Fruit fly (Drosophila melanogaster) whole organism, embryonic: ENCODE data around the gene ec.

Source experiments
- Adf1 ChIP-seq: fragments of 200-800 bp; sonication (Bioruptor generic); IDR thresholded peaks from 2 replicates; pipeline ENCODE4 v1.3.6; 2022; ENCODE audit warnings: missing biosample characterization, missing genetic modification characterization
- Asciz ChIP-seq: fragments of 200-800 bp; sonication (Bioruptor generic); optimal IDR thresholded peaks from 2 replicates; lab custom pipeline; 2017; ENCODE audit warnings: missing biosample characterization, mild to moderate bottlenecking, missing genetic modification characterization, missing genetic modification reagents
- Atf6 ChIP-seq: fragments of 200-800 bp; sonication (Bioruptor generic); IDR thresholded peaks from 2 replicates; pipeline ENCODE4 v1.3.6; 2022; ENCODE audit warnings: missing biosample characterization, missing genetic modification characterization
- BtbVII ChIP-seq: fragments of 200-800 bp; sonication (Bioruptor generic); optimal IDR thresholded peaks from 3 replicates; lab custom pipeline; 2017; ENCODE audit warnings: missing biosample characterization, mild to moderate bottlenecking, missing genetic modification characterization
- CG10543 ChIP-seq: fragments of 200-800 bp; sonication (Bioruptor generic); optimal IDR thresholded peaks from 3 replicates; lab custom pipeline; 2017; ENCODE audit warnings: missing biosample characterization, mild to moderate bottlenecking, missing genetic modification characterization, moderate library complexity
- CG11085 ChIP-seq: fragments of 200-800 bp; sonication (Bioruptor generic); IDR thresholded peaks from 2 replicates; pipeline ENCODE4 v1.3.6; 2022; ENCODE audit warnings: missing biosample characterization, missing genetic modification characterization
- CG11723 ChIP-seq: fragments of 200-800 bp; sonication (Bioruptor generic); optimal IDR thresholded peaks from 2 replicates; lab custom pipeline; 2017; ENCODE audit warnings: missing biosample characterization, mild to moderate bottlenecking, missing genetic modification characterization
- CG12155 ChIP-seq: fragments of 200-800 bp; sonication (Bioruptor generic); optimal IDR thresholded peaks from 3 replicates; lab custom pipeline; 2016; ENCODE audit warnings: missing biosample characterization, missing genetic modification characterization
- CG13894 ChIP-seq: fragments of 200-800 bp; sonication (Bioruptor generic); optimal IDR thresholded peaks from 3 replicates; lab custom pipeline; 2018; ENCODE audit warnings: missing biosample characterization, mild to moderate bottlenecking, missing genetic modification characterization, moderate library complexity
- CG15479 ChIP-seq: fragments of 200-800 bp; sonication (Bioruptor generic); optimal IDR thresholded peaks from 3 replicates; lab custom pipeline; 2019; ENCODE audit warnings: missing biosample characterization, mild to moderate bottlenecking, missing genetic modification characterization, moderate library complexity
- CG16813 ChIP-seq: fragments of 200-800 bp; sonication (Bioruptor generic); IDR thresholded peaks from 3 replicates; pipeline ENCODE4 v1.3.6; 2022; ENCODE audit warnings: missing biosample characterization, missing genetic modification characterization; ENCODE audit not compliant: partially characterized antibody
- CG18476 ChIP-seq: fragments of 200-800 bp; sonication (Bioruptor generic); optimal IDR thresholded peaks from 2 replicates; lab custom pipeline; 2016; ENCODE audit warnings: missing biosample characterization, mild to moderate bottlenecking, missing genetic modification characterization
- CG31441 ChIP-seq: fragments of 200-800 bp; sonication (Bioruptor generic); IDR thresholded peaks from 2 replicates; pipeline ENCODE4 v1.3.6; 2022; ENCODE audit warnings: missing biosample characterization, missing genetic modification characterization
- CG34376 ChIP-seq: fragments of 200-800 bp; sonication (Bioruptor generic); optimal IDR thresholded peaks from 2 replicates; lab custom pipeline; 2018; ENCODE audit warnings: missing biosample characterization, mild to moderate bottlenecking, missing genetic modification characterization
- CG34422 ChIP-seq: fragments of 200-800 bp; sonication (Bioruptor generic); IDR thresholded peaks from 3 replicates; pipeline ENCODE4 v1.3.6; 2022; ENCODE audit warnings: missing biosample characterization, missing genetic modification characterization
- CG4328 ChIP-seq: fragments of 200-800 bp; sonication (Bioruptor generic); optimal IDR thresholded peaks from 3 replicates; lab custom pipeline; 2017; ENCODE audit warnings: missing biosample characterization, missing genetic modification reagents, missing genetic modification characterization
- CG4730 ChIP-seq: fragments of 200-800 bp; sonication (Bioruptor generic); IDR thresholded peaks from 2 replicates; pipeline ENCODE4 v1.3.6; 2022; ENCODE audit warnings: missing biosample characterization, missing genetic modification characterization
- CG5180 ChIP-seq: fragments of 200-800 bp; sonication (Bioruptor generic); optimal IDR thresholded peaks from 3 replicates; lab custom pipeline; 2017; ENCODE audit warnings: missing biosample characterization, missing genetic modification characterization, mild to moderate bottlenecking, moderate library complexity, missing genetic modification reagents
- CG6175 ChIP-seq: fragments of 200-800 bp; sonication (Bioruptor generic); IDR thresholded peaks from 3 replicates; pipeline ENCODE4 v1.3.6; 2022; ENCODE audit warnings: missing biosample characterization, missing genetic modification characterization
- CG9215 ChIP-seq: fragments of 200-800 bp; sonication (Bioruptor generic); IDR thresholded peaks from 2 replicates; pipeline ENCODE4 v1.3.6; 2022; ENCODE audit warnings: missing biosample characterization, missing genetic modification characterization
- CTCF ChIP-seq: fragments of 200-800 bp; sonication (Bioruptor generic); optimal IDR thresholded peaks from 2 replicates; lab custom pipeline; 2017; ENCODE audit warnings: missing biosample characterization, mild to moderate bottlenecking, missing genetic modification characterization, moderate library complexity
- CkIIα-i1 ChIP-seq: fragments of 200-800 bp; sonication (Bioruptor generic); IDR thresholded peaks from 2 replicates; pipeline ENCODE4 v1.3.6; 2022; ENCODE audit warnings: missing biosample characterization, missing genetic modification characterization
- GATAe ChIP-seq: fragments of 200-800 bp; sonication (Bioruptor generic); conservative IDR thresholded peaks from 2 replicates; pipeline ENCODE4 v1.3.6; 2022; ENCODE audit warnings: missing biosample characterization, missing genetic modification characterization
- Hey ChIP-seq: fragments of 200-800 bp; sonication (Bioruptor generic); optimal IDR thresholded peaks from 3 replicates; lab custom pipeline; 2018; ENCODE audit warnings: missing biosample characterization, mild to moderate bottlenecking, missing genetic modification characterization
- Hr78 ChIP-seq, 2 experiments: fragments of 200-800 bp in 1 of 2; fragments of >200 bp in 1 of 2; sonication (Bioruptor generic) in 1 of 2; optimal IDR thresholded peaks; 2 replicates each; lab custom pipeline; 2017 to 2019; ENCODE audit warnings: missing biosample characterization in 2 of 2, missing genetic modification characterization in 2 of 2, mild to moderate bottlenecking in 1 of 2, moderate library complexity in 1 of 2
- MBD-R2 ChIP-seq: fragments of 200-800 bp; sonication (Bioruptor generic); IDR thresholded peaks from 2 replicates; pipeline ENCODE4 v1.3.6; 2022; ENCODE audit warnings: missing biosample characterization, missing genetic modification characterization
- Med ChIP-seq: fragments of 200-800 bp; sonication (Bioruptor generic); peaks from one replicate; lab custom pipeline; 2016; ENCODE audit warnings: missing biosample characterization, missing genetic modification characterization, mild to moderate bottlenecking, inconsistent platforms, moderate library complexity
- Oaz ChIP-seq: fragments of 200-800 bp; sonication (Bioruptor generic); IDR thresholded peaks from 2 replicates; pipeline ENCODE4 v1.3.6; 2022; ENCODE audit warnings: missing biosample characterization, missing genetic modification characterization
- Ravus ChIP-seq: fragments of 200-800 bp; sonication (Bioruptor generic); IDR thresholded peaks from 2 replicates; pipeline ENCODE4 v1.3.6; 2022; ENCODE audit warnings: missing biosample characterization, missing genetic modification characterization
- Sox100B ChIP-seq: fragments of 200-800 bp; sonication (Bioruptor generic); optimal IDR thresholded peaks from 3 replicates; lab custom pipeline; 2018; ENCODE audit warnings: missing biosample characterization, mild to moderate bottlenecking, missing genetic modification characterization
- ash1 ChIP-seq: fragments of 200-800 bp; sonication (Bioruptor generic); optimal IDR thresholded peaks from 2 replicates; lab custom pipeline; 2018; ENCODE audit warnings: missing biosample characterization, mild to moderate bottlenecking, missing genetic modification characterization
- bbx ChIP-seq: fragments of 200-800 bp; sonication (Bioruptor generic); IDR thresholded peaks from 2 replicates; pipeline ENCODE4 v1.3.6; 2022; ENCODE audit warnings: missing biosample characterization, missing genetic modification characterization; ENCODE audit not compliant: partially characterized antibody
- bowl ChIP-seq: fragments of 200-800 bp; sonication (Bioruptor generic); IDR thresholded peaks from 2 replicates; pipeline ENCODE4 v1.3.6; 2022; ENCODE audit warnings: missing biosample characterization, missing genetic modification characterization
- crol ChIP-seq: fragments of 200-800 bp; sonication (Bioruptor generic); IDR thresholded peaks from 2 replicates; pipeline ENCODE4 v1.3.6; 2022; ENCODE audit warnings: missing biosample characterization, missing genetic modification characterization
- disco-r ChIP-seq: fragments of 200-800 bp; sonication (Bioruptor generic); optimal IDR thresholded peaks from 2 replicates; lab custom pipeline; 2016; ENCODE audit warnings: missing biosample characterization, missing genetic modification characterization
- exex ChIP-seq: fragments of 200-800 bp; sonication (Bioruptor generic); optimal IDR thresholded peaks from 4 replicates; lab custom pipeline; 2018; ENCODE audit warnings: missing biosample characterization, mild to moderate bottlenecking, missing genetic modification characterization, moderate library complexity
- ftz-f1 ChIP-seq: fragments of 200-800 bp; sonication (Bioruptor generic); optimal IDR thresholded peaks from 2 replicates; lab custom pipeline; 2016; ENCODE audit warnings: missing biosample characterization, missing genetic modification characterization
- gem ChIP-seq: fragments of 200-800 bp; sonication (Bioruptor generic); optimal IDR thresholded peaks from 2 replicates; lab custom pipeline; 2019; ENCODE audit warnings: missing biosample characterization, mild to moderate bottlenecking, missing genetic modification characterization, moderate library complexity
- grn ChIP-seq: fragments of 200-800 bp; sonication (Bioruptor generic); optimal IDR thresholded peaks from 3 replicates; lab custom pipeline; 2017; ENCODE audit warnings: missing biosample characterization, missing genetic modification characterization
- inv ChIP-seq: fragments of 200-800 bp; sonication (Bioruptor generic); IDR thresholded peaks from 2 replicates; pipeline ENCODE4 v1.3.6; 2022; ENCODE audit warnings: missing biosample characterization, missing genetic modification characterization; ENCODE audit not compliant: partially characterized antibody
- ken ChIP-seq: fragments of 200-800 bp; sonication (Bioruptor generic); IDR thresholded peaks from 3 replicates; pipeline ENCODE4 v1.3.6; 2022; ENCODE audit warnings: missing biosample characterization, missing genetic modification characterization
- mirr ChIP-seq: fragments of 200-800 bp; sonication (Bioruptor generic); optimal IDR thresholded peaks from 3 replicates; lab custom pipeline; 2018; ENCODE audit warnings: missing biosample characterization, mild to moderate bottlenecking, missing genetic modification characterization
- onecut ChIP-seq: fragments of 200-800 bp; sonication (Bioruptor generic); IDR thresholded peaks from 2 replicates; pipeline ENCODE4 v1.3.6; 2022; ENCODE audit warnings: missing biosample characterization, missing genetic modification characterization
- phol ChIP-seq: fragments of 200-800 bp; sonication (Bioruptor generic); optimal IDR thresholded peaks from 3 replicates; lab custom pipeline; 2018; ENCODE audit warnings: missing biosample characterization, mild to moderate bottlenecking, missing genetic modification characterization, moderate library complexity
- pita ChIP-seq: fragments of 200-800 bp; sonication (Bioruptor generic); optimal IDR thresholded peaks from 2 replicates; lab custom pipeline; 2017; ENCODE audit warnings: missing biosample characterization, mild to moderate bottlenecking, missing genetic modification characterization
- sd ChIP-seq: fragments of 200-800 bp; sonication (Bioruptor generic); optimal IDR thresholded peaks from 3 replicates; lab custom pipeline; 2018; ENCODE audit warnings: missing biosample characterization, mild to moderate bottlenecking, missing genetic modification characterization, moderate library complexity
- sens ChIP-seq: fragments of 200-800 bp; sonication (Bioruptor generic); peaks from one replicate; lab custom pipeline; 2016; ENCODE audit warnings: missing biosample characterization, missing genetic modification characterization
- so ChIP-seq: fragments of 200-800 bp; sonication (Bioruptor generic); IDR thresholded peaks from 3 replicates; pipeline ENCODE4 v1.3.6; 2022; ENCODE audit warnings: missing biosample characterization, missing genetic modification characterization
- sug ChIP-seq: fragments of 200-800 bp; optimal IDR thresholded peaks from 2 replicates; lab custom pipeline; 2019; ENCODE audit warnings: missing biosample characterization, mild to moderate bottlenecking, missing genetic modification characterization, moderate library complexity

The ec gene

dm6 chrX:3870577-3870976 is 59.1 kb downstream of the ec start (continued):
- TF ChIP-seq ftz-f1: no peak
- TF ChIP-seq disco-r (GFP tag; lab: Kevin White, UChicago): no peak
- no peak for TF ChIP-seq CG16813
- TF ChIP-seq Sox100B (GFP tag; lab: Kevin White, UChicago): no peak

- TF ChIP-seq MBD-R2 (0 out of 2 replicates have a peak, but pooled peaks have one; percentile 16), phol (tag; lab: Kevin White, UChicago) (no peak), Asciz (no peak), CTCF (GFP tag; lab: Kevin White, UChicago) (peak; percentile 38), Oaz (GFP tag; lab: Robert Waterston, UW) (no peak), GATAe (GFP tag; lab: Robert Waterston, UW) (no peak), so (GFP tag; lab: Robert Waterston, UW) (no peak), CG5180 (GFP tag; lab: Kevin White, UChicago) (peak; percentile 29), ken (GFP tag; lab: Robert Waterston, UW) (no peak), CG13894 (tag; lab: Kevin White, UChicago) (no peak), CG6175 (no peak), Atf6 (GFP tag; lab: Robert Waterston, UW) (0 out of 2 replicates have a peak, but pooled peaks have one; percentile 21), gem (tag; lab: Kevin White, UChicago) (no peak), mirr (GFP tag; lab: Kevin White, UChicago) (peak; percentile 19), CG31441 (no peak), CG4730 (no peak), sd (tag; lab: Kevin White, UChicago) (peak; percentile 82), CG18476 (GFP tag; lab: Kevin White, UChicago) (no peak), CG12155 (peak; percentile 42), CG11723 (GFP tag; lab: Kevin White, UChicago) (no peak), Adf1 (GFP tag; lab: Robert Waterston, UW) (peak; percentile 69; the same call in 1 of the 2 replicates), inv (GFP tag; lab: Robert Waterston, UW) (no peak), Hr78 (GFP tag; optimal IDR thresholded peaks at IDR 0.05; lab: Kevin White, UChicago) (peak in 1 of 2 experiments; percentile 65), CG34422 (GFP tag; lab: Robert Waterston, UW) (no peak), onecut (GFP tag; lab: Robert Waterston, UW) (no peak), CkIIα-i1 (GFP tag; lab: Robert Waterston, UW) (no peak), ash1 (GFP tag; lab: Kevin White, UChicago) (no peak), CG11085 (GFP tag; lab: Robert Waterston, UW) (no peak), Hey (tag; lab: Kevin White, UChicago) (peak; percentile 15), grn (GFP tag; lab: Kevin White, UChicago) (peak; percentile 53), CG4328 (GFP tag; lab: Kevin White, UChicago) (no peak), sens (GFP tag; lab: Kevin White, UChicago) (peak; percentile 47), CG15479 (GFP tag; lab: Kevin White, UChicago) (peak; percentile 66), sug (tag; lab: Kevin White, UChicago) (peak; percentile 50), Ravus (GFP tag; lab: Robert Waterston, UW) (no peak), pita (GFP tag; lab: Kevin White, UChicago) (no peak), bbx (GFP tag; lab: Robert Waterston, UW) (peak; percentile 34; the same call in 1 of the 2 replicates), CG9215 (GFP tag; lab: Robert Waterston, UW) (no peak), bowl (peak; percentile 17; the same call in 1 of the 2 replicates), Med (peak; percentile 76), crol (GFP tag; lab: Robert Waterston, UW) (peak; percentile 58; the same call in 1 of the 2 replicates), BtbVII (GFP tag; lab: Kevin White, UChicago) (no peak), exex (tag; lab: Kevin White, UChicago) (peak; percentile 70), CG34376 (GFP tag; lab: Kevin White, UChicago) (peak; percentile 75), CG10543 (GFP tag; lab: Kevin White, UChicago) (peak; percentile 14)
Measured at dm6 chrX:3871889-3872409, 60.5 kb downstream of the ec start, which contains the start of gene yin. yin (minus strand) TSS chrX:3871939.
